Worm (Caenorhabditis elegans) whole organism, L4 larva: Measurements from ENCODE around the gene ttr-11.

Source experiments
- daf-19 ChIP-seq: fragments of 200-800 bp; sonication (Bioruptor generic); conservative IDR thresholded peaks from 2 replicates; pipeline ENCODE4 v1.3.6; 2022; ENCODE audit warnings: missing genetic modification characterization, missing compliant biosample characterization
- nhr-237 ChIP-seq: sonication (generic microtip); optimal IDR thresholded peaks from 2 replicates; lab custom pipeline; 2017; ENCODE audit warnings: missing biosample characterization, missing genetic modification characterization
- set-16 ChIP-seq: fragments of 200-800 bp; sonication (Bioruptor generic); IDR thresholded peaks from 2 replicates; pipeline ENCODE4 v1.3.6; 2022; ENCODE audit warnings: missing genetic modification reagents, missing genetic modification characterization, missing compliant biosample characterization

DNA sequence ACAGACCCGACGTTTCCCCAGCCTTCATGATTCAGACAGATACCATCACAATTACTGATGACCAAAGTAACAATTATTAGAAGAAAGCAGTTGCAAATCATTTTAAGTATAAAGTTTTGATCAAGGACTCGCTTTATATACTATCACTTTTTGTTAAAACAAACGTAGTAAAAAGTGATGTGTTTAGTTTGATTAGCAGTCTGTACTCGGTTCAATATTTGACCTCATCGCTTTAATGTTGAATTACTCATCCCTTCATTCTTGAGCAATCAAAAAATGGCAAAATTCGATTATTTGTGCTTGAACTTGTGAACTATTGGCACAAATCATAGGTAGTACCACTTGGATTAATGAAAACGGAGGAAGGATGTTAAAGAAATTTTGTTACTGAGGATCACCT lies 44.8 kb upstream of the ttr-11 start, which contains the start of gene abf-4:
- no peak for TF ChIP-seq daf-19
- TF ChIP-seq nhr-237 (tag; lab: Kevin White, UChicago) = no peak
- no peak for TF ChIP-seq set-16 (GFP tag; lab: Robert Waterston, UW)
